Worm (Caenorhabditis elegans) whole organism, young adult: ENCODE data around the gene F16H6.7.
"Not testable (repeated sequence)": the region's sequence is repeated elsewhere in the genome, so short reads cannot be mapped to it uniquely, and the experiment has no call there.

ENCODE experiments used
- C17E4.6 ChIP-seq: fragments of 200-800 bp; sonication (Bioruptor generic); IDR thresholded peaks from 2 replicates; pipeline ENCODE4 v1.3.6; 2022; ENCODE audit warnings: missing genetic modification reagents, missing genetic modification characterization, missing compliant biosample characterization
- F33H1.4 ChIP-seq: fragments of 200-800 bp; sonication (Bioruptor generic); IDR thresholded peaks from 2 replicates; pipeline ENCODE4 v1.3.6; 2022; ENCODE audit warnings: missing genetic modification reagents, missing genetic modification characterization, missing compliant biosample characterization
- F49E8.2 ChIP-seq: sonication (generic microtip); optimal IDR thresholded peaks from 3 replicates; lab custom pipeline; 2017; ENCODE audit warnings: missing genetic modification characterization, mild to moderate bottlenecking, missing compliant biosample characterization, antibody characterized with exemption, moderate library complexity; ENCODE audit not compliant: insufficient read depth
- F55B11.4 ChIP-seq: sonication (generic microtip); optimal IDR thresholded peaks from 2 replicates; lab custom pipeline; 2016; ENCODE audit warnings: missing compliant biosample characterization, missing genetic modification characterization, borderline replicate concordance; ENCODE audit not compliant: insufficient read depth
- K11D2.4 ChIP-seq: fragments of 200-800 bp; sonication (Bioruptor generic); IDR thresholded peaks from 2 replicates; pipeline ENCODE4 v1.3.6; 2022; ENCODE audit warnings: missing genetic modification reagents, missing genetic modification characterization, missing compliant biosample characterization
- T26A5.8 ChIP-seq: sonication (generic microtip); optimal IDR thresholded peaks from 2 replicates; lab custom pipeline; 2016; ENCODE audit warnings: missing genetic modification characterization, missing compliant biosample characterization
- Y53F4B.3 ChIP-seq: fragments of 200-800 bp; sonication (Bioruptor generic); IDR thresholded peaks from 2 replicates; pipeline ENCODE4 v1.3.6; 2022; ENCODE audit warnings: missing genetic modification reagents, missing genetic modification characterization, missing compliant biosample characterization
- ama-1 ChIP-seq, 3 experiments: fragments of 150-350 bp in 1 of 3; sonication (generic microtip) in 2 of 3; optimal IDR thresholded peaks; 2 replicates each; lab custom pipeline; 2014 to 2018; ENCODE audit warnings: missing biosample characterization in 2 of 3, missing genetic modification characterization in 2 of 3, missing genetic modification reagents in 2 of 3
- athp-1 ChIP-seq: sonication (generic microtip); optimal IDR thresholded peaks from 2 replicates; lab custom pipeline; 2017; ENCODE audit warnings: mild to moderate bottlenecking, missing genetic modification characterization, missing compliant biosample characterization
- attf-5 ChIP-seq: fragments of 200-800 bp; sonication (Bioruptor generic); optimal IDR thresholded peaks from 2 replicates; lab custom pipeline; 2018; ENCODE audit warnings: mild to moderate bottlenecking, missing genetic modification characterization, missing compliant biosample characterization
- ccch-3 ChIP-seq: fragments of 200-800 bp; sonication (Bioruptor generic); optimal IDR thresholded peaks from 2 replicates; lab custom pipeline; 2018; ENCODE audit warnings: mild to moderate bottlenecking, missing genetic modification characterization, missing compliant biosample characterization
- cebp-2 ChIP-seq: fragments of 200-800 bp; sonication (Bioruptor generic); IDR thresholded peaks from 2 replicates; pipeline ENCODE4 v1.3.6; 2022; ENCODE audit warnings: missing genetic modification characterization, missing compliant biosample characterization
- ceh-40 ChIP-seq: fragments of 200-800 bp; sonication (Bioruptor generic); IDR thresholded peaks from 2 replicates; pipeline ENCODE4 v1.3.6; 2022; ENCODE audit warnings: missing genetic modification characterization, missing compliant biosample characterization
- die-1 ChIP-seq: sonication (generic microtip); optimal IDR thresholded peaks from 2 replicates; lab custom pipeline; 2016; ENCODE audit warnings: missing genotype, mild to moderate bottlenecking, missing genetic modification characterization, missing compliant biosample characterization
- dox-1 ChIP-seq: fragments of 200-800 bp; sonication (Bioruptor generic); IDR thresholded peaks from 2 replicates; pipeline ENCODE4 v1.3.6; 2022; ENCODE audit warnings: missing genetic modification reagents, missing genetic modification characterization, missing compliant biosample characterization
- egl-44 ChIP-seq: fragments of 200-800 bp; sonication (Bioruptor generic); IDR thresholded peaks from 2 replicates; pipeline ENCODE4 v1.3.6; 2022; ENCODE audit warnings: missing genetic modification reagents, missing genetic modification characterization, missing compliant biosample characterization
- hlh-26 ChIP-seq: fragments of 200-800 bp; sonication (Bioruptor generic); conservative IDR thresholded peaks from 2 replicates; pipeline ENCODE4 v1.3.6; 2022; ENCODE audit warnings: missing genetic modification reagents, missing genetic modification characterization, missing compliant biosample characterization
- hmg-20 ChIP-seq: fragments of 200-800 bp; sonication (Bioruptor generic); IDR thresholded peaks from 2 replicates; pipeline ENCODE4 v1.3.6; 2022; ENCODE audit warnings: missing genetic modification reagents, missing genetic modification characterization, missing compliant biosample characterization
- lsy-27 ChIP-seq: sonication (generic microtip); optimal IDR thresholded peaks from 2 replicates; lab custom pipeline; 2017; ENCODE audit warnings: missing genetic modification characterization, mild to moderate bottlenecking, missing compliant biosample characterization, antibody characterized with exemption, missing genotype, borderline replicate concordance; ENCODE audit not compliant: insufficient read depth
- mcd-1 ChIP-seq: fragments of 200-800 bp; sonication (Bioruptor generic); IDR thresholded peaks from 2 replicates; pipeline ENCODE4 v1.3.6; 2022; ENCODE audit warnings: missing genetic modification reagents, missing genetic modification characterization, missing compliant biosample characterization
- nfyb-1 ChIP-seq: fragments of 200-800 bp; sonication (Bioruptor generic); IDR thresholded peaks from 2 replicates; pipeline ENCODE4 v1.3.6; 2022; ENCODE audit warnings: missing genetic modification reagents, missing genetic modification characterization, missing compliant biosample characterization
- nhr-179 ChIP-seq: sonication (generic microtip); optimal IDR thresholded peaks from 2 replicates; lab custom pipeline; 2016; ENCODE audit warnings: mild to moderate bottlenecking, missing genetic modification characterization, missing compliant biosample characterization
- pbrm-1 ChIP-seq: fragments of 200-800 bp; sonication (Bioruptor generic); IDR thresholded peaks from 2 replicates; pipeline ENCODE4 v1.3.6; 2022; ENCODE audit warnings: missing genetic modification reagents, missing genetic modification characterization, missing compliant biosample characterization
- pha-4 ChIP-seq: fragments of 150-350 bp; sonication (generic microtip); optimal IDR thresholded peaks from 2 replicates; lab custom pipeline; 2014; ENCODE audit warnings: missing biosample characterization, missing genetic modification reagents, missing genetic modification characterization
- sdz-38 ChIP-seq: sonication (generic microtip); optimal IDR thresholded peaks from 2 replicates; lab custom pipeline; 2016; ENCODE audit warnings: missing genotype, missing genetic modification characterization, missing compliant biosample characterization
- snpc-4 ChIP-seq, 5 experiments: fragments of 150-350 bp in 1 of 5; sonication (generic microtip) in 4 of 5; optimal IDR thresholded peaks; 2 replicates each; lab custom pipeline; 2014 to 2018; ENCODE audit warnings: missing genetic modification characterization in 5 of 5, missing biosample characterization in 3 of 5, antibody characterized with exemption in 2 of 5, mild to moderate bottlenecking in 2 of 5, missing compliant biosample characterization in 2 of 5, missing genotype in 2 of 5, moderate library complexity in 2 of 5, missing genetic modification reagents in 1 of 5
- sptf-2 ChIP-seq: fragments of 200-800 bp; sonication (Bioruptor generic); optimal IDR thresholded peaks from 2 replicates; lab custom pipeline; 2018; ENCODE audit warnings: mild to moderate bottlenecking, missing genetic modification characterization, missing compliant biosample characterization
- unc-130 ChIP-seq: sonication (generic microtip); optimal IDR thresholded peaks from 2 replicates; lab custom pipeline; 2016; ENCODE audit warnings: missing genetic modification reagents, missing genetic modification characterization, missing compliant biosample characterization
- zfh-2 ChIP-seq: fragments of 200-800 bp; sonication (Bioruptor generic); conservative IDR thresholded peaks from 2 replicates; pipeline ENCODE4 v1.3.6; 2022; ENCODE audit warnings: missing genetic modification reagents, missing genetic modification characterization, missing compliant biosample characterization
- zim-3 ChIP-seq: sonication (generic microtip); optimal IDR thresholded peaks from 2 replicates; lab custom pipeline; 2017; ENCODE audit warnings: mild to moderate bottlenecking, missing genetic modification characterization, moderate library complexity, missing compliant biosample characterization

The F16H6.7 gene

ce11 chrV:18236714-18237288 lies 27.8 kb upstream of the F16H6.7 start, which contains the start of gene R10E8.3:
TSS of gene R10E8.3 (minus strand) at chrV:18236764.
- no peak for TF ChIP-seq ama-1 (optimal IDR thresholded peaks at IDR 0.05; lab: Kevin White, UChicago)
- no peak for TF ChIP-seq ama-1 (GFP tag; optimal IDR thresholded peaks at IDR 0.05; lab: Kevin White, UChicago)
- TF ChIP-seq attf-5 (GFP tag; lab: Kevin White, UChicago), result no peak
- TF ChIP-seq athp-1 (tag; lab: Kevin White, UChicago), result no peak
- no peak for TF ChIP-seq mcd-1 (GFP tag; lab: Robert Waterston, UW)
- TF ChIP-seq T26A5.8 (tag; lab: Kevin White, UChicago), result no peak
- TF ChIP-seq, all 124 proteins: peak for 0

ce11 chrV:18235808-18236207 lies 26.8 kb upstream of the F16H6.7 start:
- TF ChIP-seq nfyb-1 (GFP tag; lab: Robert Waterston, UW) (no peak), lsy-27 (no peak), F33H1.4 (GFP tag; lab: Robert Waterston, UW) (no peak), nhr-179 (no peak), pha-4 (no peak), zim-3 (no peak), pbrm-1 (GFP tag; lab: Robert Waterston, UW) (no peak), C17E4.6 (GFP tag; lab: Robert Waterston, UW) (no peak), sdz-38 (tag; lab: Kevin White, UChicago) (no peak)

ce11 chrV:18224353-18224752 lies 15.4 kb upstream of the F16H6.7 start, which contains the start of gene F16H6.10:
TSS of gene F16H6.10 (minus strand) at chrV:18224453.
- TF ChIP-seq K11D2.4 (GFP tag; lab: Robert Waterston, UW) (no peak), F55B11.4 (tag; lab: Kevin White, UChicago) (no peak), Y53F4B.3 (GFP tag; lab: Robert Waterston, UW) (no peak), hlh-26 (GFP tag; lab: Robert Waterston, UW) (no peak), cebp-2 (GFP tag; lab: Robert Waterston, UW) (no peak), F49E8.2 (no peak), ccch-3 (no peak), sdz-38 (tag; lab: Kevin White, UChicago) (no peak), die-1 (tag; lab: Kevin White, UChicago) (no peak)

DNA sequence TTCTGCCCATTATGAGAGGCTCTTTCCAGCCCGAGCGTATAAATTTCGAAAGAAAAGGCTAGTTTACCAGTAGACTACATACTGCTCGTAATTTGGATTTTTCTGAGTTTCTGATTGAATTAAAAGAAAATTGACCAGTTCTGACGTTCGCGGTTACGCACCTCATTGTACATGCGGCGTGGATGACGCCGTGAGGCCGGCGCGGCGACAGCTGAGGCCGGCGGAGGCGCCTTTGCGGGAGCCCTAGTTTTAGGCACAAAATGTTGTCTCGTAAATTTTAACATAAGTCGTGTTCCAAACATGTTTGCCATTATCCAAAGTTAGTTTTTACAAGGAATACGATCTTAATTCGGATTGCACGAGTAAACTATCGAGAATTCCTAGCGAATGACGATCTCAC lies 7.8 kb upstream of the F16H6.7 start, which contains the start of gene F16H6.9:
F16H6.9 (plus strand) TSS at position 301 of the 400 bp plus-strand sequence.
- TF ChIP-seq ceh-40, mcd-1, egl-44 (GFP tag; lab: Robert Waterston, UW): not testable (repeated sequence)

ce11 chrV:18216175-18216574 lies 7.2 kb upstream of the F16H6.7 start, which contains the start of gene F16H6.8:
TSS of gene F16H6.8 (minus strand) at chrV:18216275.
- not testable (repeated sequence) for TF ChIP-seq dox-1 (GFP tag; lab: Robert Waterston, UW); snpc-4 (GFP tag; optimal IDR thresholded peaks at IDR 0.05; lab: Kevin White, UChicago); snpc-4 (tag; optimal IDR thresholded peaks at IDR 0.05; lab: Kevin White, UChicago); unc-130 (GFP tag; lab: Kevin White, UChicago)
- TF ChIP-seq, all 124 proteins: peak for 0; not testable (repeated sequence) for 124

DNA sequence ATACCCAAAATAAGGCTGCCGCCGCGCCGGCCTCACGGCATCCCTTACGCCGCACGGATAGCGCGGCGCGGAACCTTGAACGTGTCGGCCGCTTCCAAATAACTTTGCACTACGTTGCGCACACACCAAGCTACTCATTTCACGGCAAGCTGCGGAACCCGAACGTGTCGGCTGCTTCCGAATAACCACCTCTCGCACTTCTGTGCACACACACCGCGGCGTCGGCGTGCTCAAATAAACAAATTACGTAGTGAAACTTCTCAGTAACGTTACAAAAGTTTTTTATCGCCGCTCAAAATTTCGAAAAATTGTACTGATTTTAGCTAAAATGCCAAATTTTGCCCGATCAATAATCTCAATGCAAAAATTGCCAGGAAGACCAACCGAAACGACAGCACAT lies 3.9 kb upstream of the F16H6.7 start:
- TF ChIP-seq zfh-2 (GFP tag; lab: Robert Waterston, UW) (0 out of 2 replicates have a peak, but pooled peaks have one; percentile 54), sptf-2 (GFP tag; lab: Kevin White, UChicago) (no peak), hmg-20 (no peak)
